Worm (Caenorhabditis elegans) whole organism, young adult: ENCODE results near the gene srt-4.

Source experiments
- B0261.1 ChIP-seq: sonication (generic microtip); optimal IDR thresholded peaks from 2 replicates; lab custom pipeline; 2016; ENCODE audit warnings: mild to moderate bottlenecking, missing genetic modification characterization, moderate library complexity, missing compliant biosample characterization
- T26A5.8 ChIP-seq: sonication (generic microtip); optimal IDR thresholded peaks from 2 replicates; lab custom pipeline; 2016; ENCODE audit warnings: missing genetic modification characterization, missing compliant biosample characterization
- Y95B8A.8 ChIP-seq: fragments of 200-800 bp; sonication (Bioruptor generic); IDR thresholded peaks from 2 replicates; pipeline ENCODE4 v1.3.6; 2022; ENCODE audit warnings: missing genetic modification reagents, missing genetic modification characterization, missing compliant biosample characterization
- ama-1 ChIP-seq, 3 experiments: fragments of 150-350 bp in 1 of 3; sonication (generic microtip) in 2 of 3; optimal IDR thresholded peaks; 2 replicates each; lab custom pipeline; 2014 to 2018; ENCODE audit warnings: missing biosample characterization in 2 of 3, missing genetic modification characterization in 2 of 3, missing genetic modification reagents in 2 of 3
- ccch-3 ChIP-seq: fragments of 200-800 bp; sonication (Bioruptor generic); optimal IDR thresholded peaks from 2 replicates; lab custom pipeline; 2018; ENCODE audit warnings: mild to moderate bottlenecking, missing genetic modification characterization, missing compliant biosample characterization
- gei-17 ChIP-seq: fragments of 200-800 bp; sonication (Bioruptor generic); optimal IDR thresholded peaks from 2 replicates; lab custom pipeline; 2018; ENCODE audit warnings: mild to moderate bottlenecking, missing genetic modification characterization, missing compliant biosample characterization
- mes-4 ChIP-seq: sonication (generic microtip); optimal IDR thresholded peaks from 2 replicates; lab custom pipeline; 2016; ENCODE audit warnings: missing genotype, missing genetic modification characterization, missing compliant biosample characterization
- pha-4 ChIP-seq: fragments of 150-350 bp; sonication (generic microtip); optimal IDR thresholded peaks from 2 replicates; lab custom pipeline; 2014; ENCODE audit warnings: missing biosample characterization, missing genetic modification reagents, missing genetic modification characterization

ce11 chrV:2623765-2624164, 46.1 kb downstream of the srt-4 start:
- no peak for TF ChIP-seq ama-1 (optimal IDR thresholded peaks at IDR 0.05; lab: Kevin White, UChicago)
- no peak for TF ChIP-seq ama-1 (GFP tag; optimal IDR thresholded peaks at IDR 0.05; lab: Kevin White, UChicago)
- no peak for TF ChIP-seq B0261.1 (tag; lab: Kevin White, UChicago)
- TF ChIP-seq T26A5.8: no peak
- no peak for TF ChIP-seq mes-4 (tag; lab: Kevin White, UChicago)
- no peak for TF ChIP-seq pha-4 (tag; lab: Kevin White, UChicago)
- TF ChIP-seq ccch-3: no peak
- TF ChIP-seq gei-17: no peak
- no peak for TF ChIP-seq Y95B8A.8 (GFP tag; lab: Robert Waterston, UW)
